Fruit fly (Drosophila melanogaster) Kc167 (cell line): ENCODE results near the gene dind.

Experiments
- Myc ChIP-seq: fragments of >200 bp; optimal IDR thresholded peaks from 2 replicates; lab custom pipeline; 2017; ENCODE audit warnings: missing external identifiers
- h ChIP-seq: fragments of >200 bp; optimal IDR thresholded peaks from 3 replicates; lab custom pipeline; 2018; ENCODE audit warnings: missing external identifiers
- psq ChIP-seq: fragments of >200 bp; optimal IDR thresholded peaks from 2 replicates; lab custom pipeline; 2017; ENCODE audit warnings: missing external identifiers
- ttk ChIP-seq: sonication (Bioruptor generic); optimal IDR thresholded peaks from 2 replicates; lab custom pipeline; 2017; ENCODE audit warnings: missing external identifiers

- no peak for TF ChIP-seq ttk (lab: Kevin White, UChicago)
- no peak for TF ChIP-seq psq (lab: Kevin White, UChicago)
- no peak for TF ChIP-seq h
- TF ChIP-seq Myc (lab: Kevin White, UChicago): no peak
Measured at dm6 chr3R:18658380-18658944, 18.9 kb downstream of the dind start.
